Fruit fly (Drosophila melanogaster): ENCODE measurements around the gene CG4239.

The CG4239 gene

dm6 chrX:16384843-16385726, at the start of gene CG4239, which contains the start of gene CG9992:
Gene CG4239 (plus strand): TSS chrX:16385278.
Gene CG9992 (minus strand): TSS chrX:16384908.
- TF ChIP-seq psq (optimal IDR thresholded peaks at IDR 0.05) (no peak), h (optimal IDR thresholded peaks at IDR 0.05) (no peak), Myc (optimal IDR thresholded peaks at IDR 0.05) (no peak), insv (optimal IDR thresholded peaks at IDR 0.05) (no peak), Sin3A (optimal IDR thresholded peaks at IDR 0.05) (no peak), ttk (optimal IDR thresholded peaks at IDR 0.05) (no peak)

- TF ChIP-seq Sin3A (optimal IDR thresholded peaks at IDR 0.05): no peak
- TF ChIP-seq h (optimal IDR thresholded peaks at IDR 0.05): no peak
- TF ChIP-seq insv (optimal IDR thresholded peaks at IDR 0.05): no peak
- no peak for TF ChIP-seq psq (optimal IDR thresholded peaks at IDR 0.05)
- TF ChIP-seq Myc (optimal IDR thresholded peaks at IDR 0.05): no peak
These were observed 35.0 kb upstream of the CG4239 start, which contains the start of gene sl for dm6 chrX:16350062-16350461. Gene sl (plus strand): TSS chrX:16350315.

DNA sequence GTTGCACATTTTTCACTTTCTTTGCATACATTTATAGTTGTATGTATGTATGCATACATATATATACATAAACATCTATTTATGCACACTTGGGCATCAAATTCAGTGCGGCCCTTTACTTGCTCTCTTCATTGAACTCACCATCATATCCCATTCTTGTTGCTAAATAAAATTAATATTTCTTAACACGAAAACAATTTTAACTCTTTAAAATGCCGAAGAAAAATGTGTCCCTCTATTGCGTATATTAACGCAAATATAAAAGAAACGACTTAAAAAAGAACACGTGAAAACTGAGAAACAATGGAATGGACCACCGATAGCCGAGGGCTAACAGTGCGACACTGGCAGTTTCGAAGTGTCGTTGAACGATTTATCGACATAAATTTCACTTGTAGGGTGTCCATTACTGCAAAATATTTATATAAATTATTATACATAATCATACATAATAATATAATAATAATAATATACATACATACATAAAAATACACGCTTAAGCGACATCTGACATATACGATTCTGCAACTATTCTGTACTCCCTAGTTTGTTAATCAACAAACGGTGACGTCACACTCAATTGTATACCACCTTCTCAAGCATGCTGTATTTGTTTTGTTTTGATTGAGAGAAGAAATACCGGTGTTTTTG, 26.3 kb upstream of the CG4239 start, which contains the start of the genes U2af50 and PIG-Q:
U2af50 (minus strand) TSS at position 370 of the 651 bp plus-strand sequence.
PIG-Q (plus strand) TSS at position 474 of the 651 bp plus-strand sequence.
- TF ChIP-seq insv (optimal IDR thresholded peaks at IDR 0.05) (no peak), Myc (optimal IDR thresholded peaks at IDR 0.05) (no peak), psq (optimal IDR thresholded peaks at IDR 0.05) (no peak), ttk (optimal IDR thresholded peaks at IDR 0.05) (no peak)

dm6 chrX:16361306-16361705, 23.8 kb upstream of the CG4239 start, which contains the start of gene nonA:
Gene nonA (plus strand): TSS chrX:16361569.
- no peak for TF ChIP-seq ttk (optimal IDR thresholded peaks at IDR 0.05)
- TF ChIP-seq Sin3A (optimal IDR thresholded peaks at IDR 0.05): no peak
- TF ChIP-seq Myc (optimal IDR thresholded peaks at IDR 0.05): no peak
- TF ChIP-seq insv (optimal IDR thresholded peaks at IDR 0.05): no peak
- TF ChIP-seq h (optimal IDR thresholded peaks at IDR 0.05): no peak
- no peak for TF ChIP-seq psq (optimal IDR thresholded peaks at IDR 0.05)

DNA sequence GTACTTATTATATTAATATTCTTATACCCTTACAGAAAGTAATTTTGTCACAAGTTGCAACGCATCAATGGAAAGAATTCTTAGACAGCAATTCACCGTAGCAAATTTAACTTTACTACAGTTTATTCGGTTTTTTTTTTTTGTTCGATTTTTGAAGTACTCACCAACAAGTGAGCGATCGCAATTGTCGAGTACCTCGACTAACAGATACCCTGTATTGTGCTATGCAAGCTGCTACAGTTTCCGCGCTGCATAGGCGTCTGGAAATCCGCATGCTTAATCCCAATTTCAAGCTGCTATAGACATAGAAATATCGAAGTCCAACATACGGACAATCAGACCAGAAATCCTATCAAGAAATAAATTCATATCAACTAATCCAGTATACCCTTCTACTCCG, 16.5 kb upstream of the CG4239 start:
- TF ChIP-seq insv (optimal IDR thresholded peaks at IDR 0.05) (no peak), Myc (optimal IDR thresholded peaks at IDR 0.05) (no peak), h (optimal IDR thresholded peaks at IDR 0.05) (no peak), psq (optimal IDR thresholded peaks at IDR 0.05) (no peak), Sin3A (optimal IDR thresholded peaks at IDR 0.05) (no peak), ttk (optimal IDR thresholded peaks at IDR 0.05) (no peak)

DNA sequence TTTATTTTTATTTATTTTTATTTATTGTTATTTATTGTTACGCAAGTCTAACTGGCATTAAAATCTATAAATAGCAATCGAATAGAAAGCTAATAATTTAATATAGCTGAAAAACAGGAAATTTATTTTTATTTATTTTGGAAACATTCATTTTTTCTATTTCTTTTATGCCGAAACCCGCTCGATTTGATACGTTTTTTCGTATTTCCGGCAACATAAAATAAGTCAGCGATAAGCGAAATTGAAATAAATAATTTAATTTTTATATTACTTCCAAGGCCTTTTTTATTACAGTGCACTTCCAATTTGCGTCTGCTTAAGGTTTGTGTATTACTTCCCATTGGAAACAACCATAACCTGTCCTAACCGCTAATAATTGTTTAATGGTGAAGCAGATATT, 13.2 kb upstream of the CG4239 start:
- TF ChIP-seq Sin3A (optimal IDR thresholded peaks at IDR 0.05): no peak
- TF ChIP-seq psq (optimal IDR thresholded peaks at IDR 0.05): no peak
- no peak for TF ChIP-seq Myc (optimal IDR thresholded peaks at IDR 0.05)
- TF ChIP-seq ttk (optimal IDR thresholded peaks at IDR 0.05): no peak
- no peak for TF ChIP-seq insv (optimal IDR thresholded peaks at IDR 0.05)
- no peak for TF ChIP-seq h (optimal IDR thresholded peaks at IDR 0.05)

DNA sequence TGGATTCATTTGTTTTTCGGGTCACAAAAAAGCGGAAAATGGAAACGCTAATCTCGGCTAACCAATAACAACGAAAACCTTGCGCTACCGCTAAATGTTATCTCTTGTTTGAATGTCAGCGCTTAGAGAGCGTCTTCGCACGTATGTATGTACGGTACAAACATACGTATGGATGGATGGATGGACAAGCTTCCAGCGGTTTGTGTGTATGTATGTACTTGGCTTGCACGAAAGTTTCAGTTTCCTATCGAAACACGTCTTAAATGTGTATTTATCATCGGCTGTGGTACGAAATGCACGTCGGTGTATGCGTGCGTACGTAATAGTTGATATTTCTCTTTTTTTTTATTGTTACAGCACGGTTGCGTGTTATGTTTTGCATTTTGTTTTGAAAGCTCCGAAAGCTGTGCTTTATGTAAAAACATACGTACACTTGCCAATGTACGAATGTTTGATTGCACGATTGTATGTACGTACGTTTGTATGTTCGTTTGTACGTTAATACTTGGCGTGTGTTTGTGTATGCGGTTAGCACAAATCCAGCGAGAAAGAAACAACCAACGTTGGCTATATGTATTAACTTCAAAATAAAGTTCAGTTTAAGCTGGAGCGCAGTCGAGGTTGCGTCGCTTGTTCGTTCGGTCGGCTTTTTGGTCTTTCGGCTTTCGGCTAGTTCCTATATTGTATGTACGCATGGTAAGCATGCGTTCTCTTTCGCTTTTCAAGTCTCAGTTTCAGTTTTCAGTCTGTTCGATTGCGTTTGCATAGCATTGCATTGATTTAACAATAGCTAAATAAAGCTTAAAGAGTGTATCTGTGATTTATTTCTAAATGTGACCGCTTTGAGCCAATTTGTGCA, 12.4 kb upstream of the CG4239 start, which contains the start of gene Fur2:
Fur2 (plus strand) TSS at position 595 of the 859 bp plus-strand sequence.
- TF ChIP-seq Myc (optimal IDR thresholded peaks at IDR 0.05): no peak
- TF ChIP-seq psq (optimal IDR thresholded peaks at IDR 0.05): no peak
- TF ChIP-seq Sin3A (optimal IDR thresholded peaks at IDR 0.05): no peak
- TF ChIP-seq h (optimal IDR thresholded peaks at IDR 0.05): no peak
- no peak for TF ChIP-seq ttk (optimal IDR thresholded peaks at IDR 0.05)
- no peak for TF ChIP-seq insv (optimal IDR thresholded peaks at IDR 0.05)

- TF ChIP-seq psq (optimal IDR thresholded peaks at IDR 0.05) (no peak), ttk (optimal IDR thresholded peaks at IDR 0.05) (no peak), Sin3A (optimal IDR thresholded peaks at IDR 0.05) (no peak), h (optimal IDR thresholded peaks at IDR 0.05) (no peak), insv (optimal IDR thresholded peaks at IDR 0.05) (no peak), Myc (optimal IDR thresholded peaks at IDR 0.05) (no peak)
These were observed 11.5 kb upstream of the CG4239 start for dm6 chrX:16373541-16373940.

DNA sequence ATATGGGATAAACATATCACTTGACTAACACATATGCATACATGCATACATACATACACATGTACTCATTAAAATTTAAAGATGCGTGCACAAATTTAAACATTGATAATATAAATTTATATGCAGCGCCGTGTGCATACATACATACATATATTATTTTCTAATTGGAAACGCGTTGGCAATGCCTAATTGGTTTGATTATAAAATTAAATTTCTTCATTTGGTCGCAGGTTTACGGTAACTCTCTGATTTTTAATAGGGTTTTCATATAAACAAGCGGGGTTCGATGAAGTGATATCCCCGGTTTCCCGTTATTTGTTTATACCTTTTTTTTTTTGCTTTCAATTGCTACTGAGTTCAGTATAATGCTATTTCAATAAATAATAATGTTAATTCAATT, 11.0 kb upstream of the CG4239 start:
- TF ChIP-seq ttk (optimal IDR thresholded peaks at IDR 0.05): no peak
- no peak for TF ChIP-seq insv (optimal IDR thresholded peaks at IDR 0.05)
- TF ChIP-seq h (optimal IDR thresholded peaks at IDR 0.05): no peak
- TF ChIP-seq Sin3A (optimal IDR thresholded peaks at IDR 0.05): no peak
- no peak for TF ChIP-seq psq (optimal IDR thresholded peaks at IDR 0.05)
- TF ChIP-seq Myc (optimal IDR thresholded peaks at IDR 0.05): no peak

dm6 chrX:16383667-16384515, 1.2 kb upstream of the CG4239 start:
- TF ChIP-seq insv (optimal IDR thresholded peaks at IDR 0.05): no peak
- no peak for TF ChIP-seq h (optimal IDR thresholded peaks at IDR 0.05)
- no peak for TF ChIP-seq psq (optimal IDR thresholded peaks at IDR 0.05)
